Worm (Caenorhabditis elegans): ENCODE results near the gene srsx-25.

srsx-25 gene

ce11 chrIV:13358488-13358887, 6.5 kb upstream of the srsx-25 start, which contains the start of gene W02A2.8:
W02A2.8 (minus strand) TSS chrIV:13358588.
- TF ChIP-seq ztf-29 (GFP tag; IDR thresholded peaks at IDR 0.05): no peak
- no peak for TF ChIP-seq ref-1 (GFP tag; conservative IDR thresholded peaks at IDR 0.05)
- TF ChIP-seq ztf-23 (GFP tag; IDR thresholded peaks at IDR 0.05): no peak
- TF ChIP-seq T22C8.4 (GFP tag; IDR thresholded peaks at IDR 0.05): no peak
- no peak for TF ChIP-seq med-1 (GFP tag; optimal IDR thresholded peaks at IDR 0.05; ENCODE audit: insufficient read depth)
- TF ChIP-seq klf-2 (GFP tag; conservative IDR thresholded peaks at IDR 0.05): no peak
- TF ChIP-seq cog-1 (tag; optimal IDR thresholded peaks at IDR 0.05): no peak
- no peak for TF ChIP-seq flt-1 (GFP tag; IDR thresholded peaks at IDR 0.05)
- TF ChIP-seq tab-1 (GFP tag; IDR thresholded peaks at IDR 0.05): no peak

ce11 chrIV:13360144-13360543, 4.8 kb upstream of the srsx-25 start, which contains the start of gene Y62E10A.3:
Y62E10A.3 (minus strand) TSS chrIV:13360244.
- TF ChIP-seq ztf-23 (GFP tag; IDR thresholded peaks at IDR 0.05) (no peak), tab-1 (GFP tag; IDR thresholded peaks at IDR 0.05) (no peak), ref-1 (GFP tag; conservative IDR thresholded peaks at IDR 0.05) (no peak), T22C8.4 (GFP tag; IDR thresholded peaks at IDR 0.05) (no peak), ztf-29 (GFP tag; IDR thresholded peaks at IDR 0.05) (no peak), med-1 (GFP tag; optimal IDR thresholded peaks at IDR 0.05; ENCODE audit: insufficient read depth) (no peak), flt-1 (GFP tag; IDR thresholded peaks at IDR 0.05) (no peak), cog-1 (tag; optimal IDR thresholded peaks at IDR 0.05) (no peak), klf-2 (GFP tag; conservative IDR thresholded peaks at IDR 0.05) (no peak)

DNA sequence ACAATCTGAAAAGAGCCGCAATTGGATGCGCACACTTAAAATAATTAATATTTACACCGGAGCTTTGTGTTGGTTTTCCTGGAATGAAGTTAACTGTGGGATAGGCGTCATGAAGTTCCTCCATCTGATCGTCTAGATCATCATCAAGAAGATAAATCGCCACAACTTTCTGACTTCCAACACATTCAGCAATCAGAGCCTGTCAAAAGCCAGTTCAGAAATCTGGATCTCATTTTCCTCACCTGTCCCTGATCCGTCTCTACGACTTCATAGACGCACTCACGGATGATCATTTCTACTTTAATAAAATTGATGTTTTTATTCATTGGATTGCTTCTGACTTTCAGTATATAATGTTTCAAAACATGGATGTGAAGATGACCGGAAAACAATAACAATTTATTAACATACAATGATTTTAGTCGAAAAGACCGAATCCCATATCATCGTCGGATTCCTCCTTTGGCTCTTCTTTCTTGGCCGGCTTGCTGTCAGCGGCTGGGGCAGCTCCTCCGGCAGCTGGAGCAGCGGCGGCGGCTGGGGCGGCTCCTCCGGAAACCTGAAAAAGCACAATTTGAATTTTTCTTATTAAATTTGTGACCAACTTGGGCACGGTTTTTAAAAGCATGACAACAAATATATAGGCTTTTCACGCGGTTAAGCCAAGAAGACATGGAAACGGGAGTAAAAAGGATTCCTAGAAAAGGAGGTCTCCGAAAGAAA, 4.3 kb downstream of the srsx-25 start, which contains the start of gene agt-1:
Gene agt-1 (minus strand): TSS at position 293 of the 723 bp plus-strand sequence.
- TF ChIP-seq tab-1 (GFP tag; IDR thresholded peaks at IDR 0.05) (no peak), ztf-29 (GFP tag; IDR thresholded peaks at IDR 0.05) (no peak), T22C8.4 (GFP tag; IDR thresholded peaks at IDR 0.05) (no peak), flt-1 (GFP tag; IDR thresholded peaks at IDR 0.05) (no peak), ref-1 (GFP tag; conservative IDR thresholded peaks at IDR 0.05) (no peak), cog-1 (tag; optimal IDR thresholded peaks at IDR 0.05) (no peak), ztf-23 (GFP tag; IDR thresholded peaks at IDR 0.05) (no peak), med-1 (GFP tag; optimal IDR thresholded peaks at IDR 0.05; ENCODE audit: insufficient read depth) (no peak), klf-2 (GFP tag; conservative IDR thresholded peaks at IDR 0.05) (no peak)

DNA sequence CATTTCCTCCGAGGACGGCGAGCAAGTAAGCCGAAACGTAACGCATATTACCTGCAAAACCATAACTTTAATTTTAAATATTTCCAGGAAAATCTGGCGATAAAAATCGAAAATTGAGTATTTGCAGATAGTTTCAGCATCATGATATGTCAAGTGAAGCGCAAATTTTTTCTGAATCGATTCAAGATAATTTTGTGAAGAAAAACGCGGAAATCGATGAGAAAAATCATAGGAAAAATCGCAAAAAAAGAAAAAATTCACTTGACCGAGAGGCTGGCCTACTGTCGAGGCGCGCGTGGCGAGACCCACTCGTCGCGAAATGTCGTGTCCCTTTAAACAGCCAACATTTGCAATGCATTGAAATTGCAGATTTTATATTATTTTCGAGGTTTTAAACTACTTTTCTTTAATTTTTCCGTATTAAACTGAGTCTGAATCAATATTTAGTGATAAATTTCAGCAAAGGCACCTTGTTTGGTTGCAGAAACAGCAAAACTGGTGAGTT, 5.3 kb downstream of the srsx-25 start, which contains the start of the genes rla-2, popl-7 and Y62E10A.24:
Gene rla-2 (minus strand): TSS at position 51 of the 505 bp plus-strand sequence.
Gene popl-7 (plus strand): TSS at position 455 of the 505 bp plus-strand sequence.
Gene Y62E10A.24 (plus strand): TSS at position 476 of the 505 bp plus-strand sequence.
- TF ChIP-seq med-1 (GFP tag; optimal IDR thresholded peaks at IDR 0.05; ENCODE audit: insufficient read depth) (no peak), cog-1 (tag; optimal IDR thresholded peaks at IDR 0.05) (no peak), ref-1 (GFP tag; conservative IDR thresholded peaks at IDR 0.05) (no peak), ztf-23 (GFP tag; IDR thresholded peaks at IDR 0.05) (no peak), ztf-29 (GFP tag; IDR thresholded peaks at IDR 0.05) (no peak), T22C8.4 (GFP tag; IDR thresholded peaks at IDR 0.05) (no peak), tab-1 (GFP tag; IDR thresholded peaks at IDR 0.05) (no peak), flt-1 (GFP tag; IDR thresholded peaks at IDR 0.05) (no peak), klf-2 (GFP tag; conservative IDR thresholded peaks at IDR 0.05) (no peak)

DNA sequence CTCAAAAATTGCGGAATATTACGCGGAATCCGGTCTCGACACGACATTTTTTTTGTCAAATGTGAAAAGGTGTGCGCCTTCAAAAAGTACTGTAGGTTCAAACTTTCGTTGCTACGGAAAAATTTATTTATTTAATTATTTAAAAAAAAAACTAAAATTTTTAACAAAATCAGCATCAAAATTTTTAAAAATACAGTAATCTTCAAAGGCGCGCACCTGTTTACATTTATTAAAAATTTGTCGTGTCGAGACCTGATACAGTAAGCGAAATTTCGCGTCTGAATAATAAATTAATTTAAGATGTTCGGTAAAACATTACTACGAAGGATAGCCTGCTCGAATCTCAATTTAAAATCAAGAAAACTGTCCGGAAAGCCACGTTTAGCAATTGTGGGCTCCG, 6.7 kb downstream of the srsx-25 start, which contains the start of gene Y62E10A.6:
Gene Y62E10A.6 (plus strand): TSS at position 301 of the 400 bp plus-strand sequence.
- TF ChIP-seq flt-1 (GFP tag; IDR thresholded peaks at IDR 0.05) (no peak), T22C8.4 (GFP tag; IDR thresholded peaks at IDR 0.05) (no peak), klf-2 (GFP tag; conservative IDR thresholded peaks at IDR 0.05) (no peak), med-1 (GFP tag; optimal IDR thresholded peaks at IDR 0.05; ENCODE audit: insufficient read depth) (no peak), ztf-23 (GFP tag; IDR thresholded peaks at IDR 0.05) (no peak), tab-1 (GFP tag; IDR thresholded peaks at IDR 0.05) (no peak), cog-1 (tag; optimal IDR thresholded peaks at IDR 0.05) (no peak), ztf-29 (GFP tag; IDR thresholded peaks at IDR 0.05) (no peak), ref-1 (GFP tag; conservative IDR thresholded peaks at IDR 0.05) (no peak)

- no peak for TF ChIP-seq med-1 (GFP tag; optimal IDR thresholded peaks at IDR 0.05; ENCODE audit: insufficient read depth)
- peak; percentile 55 for TF ChIP-seq T22C8.4 (GFP tag; IDR thresholded peaks at IDR 0.05)
These were observed 9.9 kb downstream of the srsx-25 start for ce11 chrIV:13374918-13375317.

ce11 chrIV:13377716-13378115, 12.7 kb downstream of the srsx-25 start, which contains the start of gene mau-8:
mau-8 (plus strand) TSS chrIV:13378016.
- no peak for TF ChIP-seq ref-1 (GFP tag; conservative IDR thresholded peaks at IDR 0.05)
- no peak for TF ChIP-seq klf-2 (GFP tag; conservative IDR thresholded peaks at IDR 0.05)
- TF ChIP-seq ztf-29 (GFP tag; IDR thresholded peaks at IDR 0.05): no peak
- no peak for TF ChIP-seq flt-1 (GFP tag; IDR thresholded peaks at IDR 0.05)
- TF ChIP-seq tab-1 (GFP tag; IDR thresholded peaks at IDR 0.05): no peak
- no peak for TF ChIP-seq T22C8.4 (GFP tag; IDR thresholded peaks at IDR 0.05)
- TF ChIP-seq ztf-23 (GFP tag; IDR thresholded peaks at IDR 0.05): no peak
- no peak for TF ChIP-seq cog-1 (tag; optimal IDR thresholded peaks at IDR 0.05)
- no peak for TF ChIP-seq med-1 (GFP tag; optimal IDR thresholded peaks at IDR 0.05; ENCODE audit: insufficient read depth)

DNA sequence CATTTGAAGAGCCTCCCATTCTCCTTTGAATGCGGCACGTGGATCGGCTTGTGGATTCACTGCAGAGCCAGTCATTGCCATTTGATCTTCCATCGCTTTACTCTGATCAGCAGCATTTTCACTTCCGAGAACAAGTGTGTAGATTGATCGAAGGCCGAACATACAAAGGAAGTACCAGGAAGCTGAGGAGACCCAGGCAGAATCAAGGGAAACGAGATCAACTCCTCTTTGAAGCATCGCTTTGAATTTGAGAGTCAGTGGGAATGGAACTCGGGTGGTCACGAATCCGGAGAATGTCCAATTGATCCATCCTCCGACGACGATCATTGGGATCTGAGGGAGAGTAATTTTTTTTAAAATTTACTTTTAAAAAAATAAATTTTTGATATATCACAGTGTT, 15.5 kb downstream of the srsx-25 start:
- TF ChIP-seq ztf-29 (GFP tag; IDR thresholded peaks at IDR 0.05): no peak
- no peak for TF ChIP-seq cog-1 (tag; optimal IDR thresholded peaks at IDR 0.05)
- TF ChIP-seq flt-1 (GFP tag; IDR thresholded peaks at IDR 0.05): no peak
- TF ChIP-seq ztf-23 (GFP tag; IDR thresholded peaks at IDR 0.05): no peak
- TF ChIP-seq tab-1 (GFP tag; IDR thresholded peaks at IDR 0.05): no peak
- TF ChIP-seq ref-1 (GFP tag; conservative IDR thresholded peaks at IDR 0.05): no peak
- TF ChIP-seq klf-2 (GFP tag; conservative IDR thresholded peaks at IDR 0.05): no peak
- TF ChIP-seq T22C8.4 (GFP tag; IDR thresholded peaks at IDR 0.05): no peak
- TF ChIP-seq med-1 (GFP tag; optimal IDR thresholded peaks at IDR 0.05; ENCODE audit: insufficient read depth): no peak

DNA sequence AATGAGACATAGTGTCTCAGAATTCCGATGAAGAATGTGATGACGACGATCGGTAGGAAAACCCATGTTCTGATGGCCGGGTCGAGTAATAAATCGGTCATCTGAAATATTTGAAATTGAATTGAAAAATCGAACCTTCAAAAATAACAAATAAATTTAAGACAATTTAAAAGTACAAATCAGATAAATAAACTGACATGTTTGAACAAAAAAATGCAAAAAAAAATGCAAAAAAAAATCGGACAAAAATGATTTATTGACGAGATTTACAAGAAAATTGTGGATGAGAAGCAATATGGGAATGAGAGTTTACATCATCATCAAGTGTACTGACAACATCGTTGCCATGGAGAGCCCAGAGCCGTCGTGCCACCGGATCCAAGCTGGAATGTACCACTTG, 16.9 kb downstream of the srsx-25 start, which contains the start of gene emc-3:
Gene emc-3 (minus strand): TSS at position 101 of the 400 bp plus-strand sequence.
- TF ChIP-seq med-1 (GFP tag; optimal IDR thresholded peaks at IDR 0.05; ENCODE audit: insufficient read depth) (no peak), ztf-23 (GFP tag; IDR thresholded peaks at IDR 0.05) (no peak), flt-1 (GFP tag; IDR thresholded peaks at IDR 0.05) (no peak), ref-1 (GFP tag; conservative IDR thresholded peaks at IDR 0.05) (no peak), ztf-29 (GFP tag; IDR thresholded peaks at IDR 0.05) (no peak), T22C8.4 (GFP tag; IDR thresholded peaks at IDR 0.05) (no peak), cog-1 (tag; optimal IDR thresholded peaks at IDR 0.05) (no peak), klf-2 (GFP tag; conservative IDR thresholded peaks at IDR 0.05) (no peak), tab-1 (GFP tag; IDR thresholded peaks at IDR 0.05) (no peak)
